Fruit fly (Drosophila melanogaster) whole organism, pupa: ENCODE measurements around the gene CG15514.

Experiments used
- CG32121 ChIP-seq: fragments of 200-800 bp; sonication (Bioruptor generic); IDR thresholded peaks from 2 replicates; pipeline ENCODE4 v1.3.6; 2022; ENCODE audit warnings: missing biosample characterization, missing genetic modification characterization
- CG8301 ChIP-seq: fragments of 200-800 bp; sonication (Bioruptor generic); optimal IDR thresholded peaks from 2 replicates; lab custom pipeline; 2018; ENCODE audit warnings: missing biosample characterization, mild to moderate bottlenecking, missing genetic modification characterization

dm6 chr3R:29859763-29860162 is 1.5 kb downstream of the CG15514 start:
- TF ChIP-seq CG32121 (GFP tag; lab: Robert Waterston, UW) (no peak; the same call in 1 of the 2 replicates), CG8301 (tag; lab: Kevin White, UChicago) (no peak)
